Fruit fly (Drosophila melanogaster) whole organism, embryonic: ENCODE results near the gene CG31388.

Experiments
- Adf1 ChIP-seq: fragments of 200-800 bp; sonication (Bioruptor generic); IDR thresholded peaks from 2 replicates; pipeline ENCODE4 v1.3.6; 2022; ENCODE audit warnings: missing biosample characterization, missing genetic modification characterization
- Aef1 ChIP-seq: fragments of 200-800 bp; sonication (Bioruptor generic); IDR thresholded peaks from 3 replicates; pipeline ENCODE4 v1.3.6; 2022; ENCODE audit warnings: missing biosample characterization, missing genetic modification characterization
- Antp ChIP-seq: fragments of 200-800 bp; sonication (Bioruptor generic); optimal IDR thresholded peaks from 3 replicates; lab custom pipeline; 2016; ENCODE audit warnings: missing biosample characterization, missing genetic modification characterization
- Bdp1 ChIP-seq: fragments of 200-800 bp; sonication (Bioruptor generic); optimal IDR thresholded peaks from 3 replicates; lab custom pipeline; 2016; ENCODE audit warnings: missing biosample characterization, missing genetic modification characterization
- CG10147 ChIP-seq: fragments of 200-800 bp; sonication (Bioruptor generic); optimal IDR thresholded peaks from 2 replicates; lab custom pipeline; 2019; ENCODE audit warnings: missing biosample characterization, mild to moderate bottlenecking, missing genetic modification characterization, moderate library complexity
- CG10321 ChIP-seq: fragments of 200-800 bp; sonication (Bioruptor generic); IDR thresholded peaks from 2 replicates; pipeline ENCODE4 v1.3.6; 2022; ENCODE audit warnings: missing biosample characterization, missing genetic modification characterization
- CG11504 ChIP-seq: fragments of 200-800 bp; sonication (Bioruptor generic); optimal IDR thresholded peaks from 3 replicates; lab custom pipeline; 2019; ENCODE audit warnings: missing biosample characterization, mild to moderate bottlenecking, missing genetic modification characterization, moderate library complexity
- CG11696 ChIP-seq: fragments of 200-800 bp; sonication (Bioruptor generic); IDR thresholded peaks from 2 replicates; pipeline ENCODE4 v1.3.6; 2022; ENCODE audit warnings: missing biosample characterization, missing genetic modification characterization
- CG12071 ChIP-seq: fragments of 200-800 bp; sonication (Bioruptor generic); optimal IDR thresholded peaks from 3 replicates; lab custom pipeline; 2018; ENCODE audit warnings: missing biosample characterization, mild to moderate bottlenecking, missing genetic modification characterization
- CG12299 ChIP-seq: fragments of 200-800 bp; sonication (Bioruptor generic); optimal IDR thresholded peaks from 2 replicates; lab custom pipeline; 2018; ENCODE audit warnings: missing biosample characterization, mild to moderate bottlenecking, missing genetic modification characterization
- CG12769 ChIP-seq: fragments of 200-800 bp; sonication (Bioruptor generic); optimal IDR thresholded peaks from 2 replicates; lab custom pipeline; 2019; ENCODE audit warnings: missing biosample characterization, mild to moderate bottlenecking, missing genetic modification characterization, moderate library complexity
- CG13424 ChIP-seq: fragments of 200-800 bp; sonication (Bioruptor generic); optimal IDR thresholded peaks from 2 replicates; lab custom pipeline; 2019; ENCODE audit warnings: missing biosample characterization, mild to moderate bottlenecking, missing genetic modification characterization, moderate library complexity
- CG16813 ChIP-seq: fragments of 200-800 bp; sonication (Bioruptor generic); IDR thresholded peaks from 3 replicates; pipeline ENCODE4 v1.3.6; 2022; ENCODE audit warnings: missing biosample characterization, missing genetic modification characterization; ENCODE audit not compliant: partially characterized antibody
- CG17912 ChIP-seq: fragments of 200-800 bp; sonication (Bioruptor generic); optimal IDR thresholded peaks from 2 replicates; lab custom pipeline; 2018; ENCODE audit warnings: missing biosample characterization, mild to moderate bottlenecking, missing genetic modification characterization
- CG2712 ChIP-seq: fragments of 200-800 bp; optimal IDR thresholded peaks from 3 replicates; lab custom pipeline; 2019; ENCODE audit warnings: missing biosample characterization, mild to moderate bottlenecking, missing genetic modification characterization, moderate library complexity
- CG2875 ChIP-seq: fragments of 200-800 bp; sonication (Bioruptor generic); optimal IDR thresholded peaks from 2 replicates; lab custom pipeline; 2017; ENCODE audit warnings: missing biosample characterization, mild to moderate bottlenecking, missing genetic modification characterization, missing genetic modification reagents
- CG32772 ChIP-seq: fragments of 200-800 bp; sonication (Bioruptor generic); IDR thresholded peaks from 2 replicates; pipeline ENCODE4 v1.3.6; 2022; ENCODE audit warnings: missing biosample characterization, missing genetic modification characterization
- CG34376 ChIP-seq: fragments of 200-800 bp; sonication (Bioruptor generic); optimal IDR thresholded peaks from 2 replicates; lab custom pipeline; 2018; ENCODE audit warnings: missing biosample characterization, mild to moderate bottlenecking, missing genetic modification characterization
- CG3995 ChIP-seq: fragments of 200-800 bp; sonication (Bioruptor generic); optimal IDR thresholded peaks from 3 replicates; lab custom pipeline; 2016; ENCODE audit warnings: missing biosample characterization, missing genetic modification characterization
- CG6683 ChIP-seq: fragments of 200-800 bp; sonication (Bioruptor generic); optimal IDR thresholded peaks from 2 replicates; lab custom pipeline; 2017; ENCODE audit warnings: missing biosample characterization, mild to moderate bottlenecking, missing genetic modification characterization, missing genetic modification reagents
- CG8944 ChIP-seq: fragments of 200-800 bp; sonication (Bioruptor generic); optimal IDR thresholded peaks from 3 replicates; lab custom pipeline; 2016; ENCODE audit warnings: missing biosample characterization, missing genetic modification characterization
- CG9876 ChIP-seq: fragments of 200-800 bp; sonication (Bioruptor generic); optimal IDR thresholded peaks from 2 replicates; lab custom pipeline; 2016; ENCODE audit warnings: missing biosample characterization, missing genetic modification characterization
- CTCF ChIP-seq: fragments of 200-800 bp; sonication (Bioruptor generic); optimal IDR thresholded peaks from 2 replicates; lab custom pipeline; 2017; ENCODE audit warnings: missing biosample characterization, mild to moderate bottlenecking, missing genetic modification characterization, moderate library complexity
- Dbx ChIP-seq: fragments of 200-800 bp; sonication (Bioruptor generic); IDR thresholded peaks from 3 replicates; pipeline ENCODE4 v1.3.6; 2022; ENCODE audit warnings: missing biosample characterization, missing genetic modification characterization
- Doc2 ChIP-seq: fragments of 200-800 bp; sonication (Bioruptor generic); IDR thresholded peaks from 2 replicates; pipeline ENCODE4 v1.3.6; 2022; ENCODE audit warnings: missing biosample characterization, missing genetic modification characterization
- ERR ChIP-seq: fragments of 200-800 bp; sonication (Bioruptor generic); optimal IDR thresholded peaks from 2 replicates; lab custom pipeline; 2016; ENCODE audit warnings: missing biosample characterization, missing genetic modification characterization
- HLHmδ ChIP-seq: fragments of 200-800 bp; sonication (Bioruptor generic); optimal IDR thresholded peaks from 2 replicates; lab custom pipeline; 2018; ENCODE audit warnings: missing biosample characterization, mild to moderate bottlenecking, missing genetic modification characterization, moderate library complexity
- Hand ChIP-seq: fragments of 200-800 bp; sonication (Bioruptor generic); optimal IDR thresholded peaks from 2 replicates; lab custom pipeline; 2017; ENCODE audit warnings: mild to moderate bottlenecking, missing biosample characterization, missing genetic modification reagents, missing genetic modification characterization
- Hey ChIP-seq: fragments of 200-800 bp; sonication (Bioruptor generic); optimal IDR thresholded peaks from 3 replicates; lab custom pipeline; 2018; ENCODE audit warnings: missing biosample characterization, mild to moderate bottlenecking, missing genetic modification characterization
- Hr78 ChIP-seq, 2 experiments: fragments of 200-800 bp in 1 of 2; fragments of >200 bp in 1 of 2; sonication (Bioruptor generic) in 1 of 2; optimal IDR thresholded peaks; 2 replicates each; lab custom pipeline; 2017 to 2019; ENCODE audit warnings: missing biosample characterization in 2 of 2, missing genetic modification characterization in 2 of 2, mild to moderate bottlenecking in 1 of 2, moderate library complexity in 1 of 2
- Kr ChIP-seq: fragments of 200-800 bp; sonication (Bioruptor generic); optimal IDR thresholded peaks from 2 replicates; lab custom pipeline; 2017; ENCODE audit warnings: missing biosample characterization, mild to moderate bottlenecking, missing genetic modification characterization
- MESR4 ChIP-seq: fragments of 200-800 bp; sonication (Bioruptor generic); optimal IDR thresholded peaks from 2 replicates; lab custom pipeline; 2018; ENCODE audit warnings: missing biosample characterization, mild to moderate bottlenecking, missing genetic modification characterization, moderate library complexity
- Oaz ChIP-seq: fragments of 200-800 bp; sonication (Bioruptor generic); IDR thresholded peaks from 2 replicates; pipeline ENCODE4 v1.3.6; 2022; ENCODE audit warnings: missing biosample characterization, missing genetic modification characterization
- Xrp1 ChIP-seq: fragments of 200-800 bp; sonication (Bioruptor generic); IDR thresholded peaks from 2 replicates; pipeline ENCODE4 v1.3.6; 2022; ENCODE audit warnings: missing biosample characterization, missing genetic modification characterization
- ac ChIP-seq: fragments of 200-800 bp; sonication (Bioruptor generic); optimal IDR thresholded peaks from 3 replicates; lab custom pipeline; 2017; ENCODE audit warnings: missing biosample characterization, mild to moderate bottlenecking, missing genetic modification characterization
- bsh ChIP-seq, 2 experiments: fragments of 200-800 bp; sonication (Bioruptor generic); optimal IDR thresholded peaks; 2 replicates each; lab custom pipeline; 2017 to 2018; ENCODE audit warnings: mild to moderate bottlenecking in 2 of 2, missing biosample characterization in 2 of 2, missing genetic modification characterization in 2 of 2, moderate library complexity in 1 of 2
- eve ChIP-seq, 2 experiments: fragments of >200 bp; optimal IDR thresholded peaks; 2 replicates each; lab custom pipeline; 2017; ENCODE audit warnings: missing biosample characterization in 2 of 2, missing genetic modification characterization in 2 of 2
- fru ChIP-seq: fragments of >200 bp; optimal IDR thresholded peaks from 2 replicates; lab custom pipeline; 2017
- gcm2 ChIP-seq: fragments of 200-800 bp; sonication (Bioruptor generic); optimal IDR thresholded peaks from 2 replicates; lab custom pipeline; 2016; ENCODE audit warnings: missing biosample characterization, missing genetic modification characterization
- grau ChIP-seq: fragments of 200-800 bp; optimal IDR thresholded peaks from 3 replicates; lab custom pipeline; 2019; ENCODE audit warnings: missing biosample characterization, mild to moderate bottlenecking, missing genetic modification characterization, moderate library complexity
- grn ChIP-seq: fragments of 200-800 bp; sonication (Bioruptor generic); optimal IDR thresholded peaks from 3 replicates; lab custom pipeline; 2017; ENCODE audit warnings: missing biosample characterization, missing genetic modification characterization
- kni ChIP-seq: fragments of 200-800 bp; sonication (Bioruptor generic); optimal IDR thresholded peaks from 3 replicates; lab custom pipeline; 2017; ENCODE audit warnings: mild to moderate bottlenecking, missing biosample characterization, missing genetic modification reagents, missing genetic modification characterization
- lbe ChIP-seq: fragments of 200-800 bp; sonication (Bioruptor generic); optimal IDR thresholded peaks from 2 replicates; lab custom pipeline; 2016; ENCODE audit warnings: missing biosample characterization, mild to moderate bottlenecking, missing genetic modification characterization
- lilli ChIP-seq: fragments of 200-800 bp; sonication (Bioruptor generic); optimal IDR thresholded peaks from 3 replicates; lab custom pipeline; 2016; ENCODE audit warnings: missing biosample characterization, missing genetic modification characterization
- nerfin-1 ChIP-seq: fragments of 200-800 bp; sonication (Bioruptor generic); optimal IDR thresholded peaks from 3 replicates; lab custom pipeline; 2019; ENCODE audit warnings: missing biosample characterization, mild to moderate bottlenecking, missing genetic modification characterization, moderate library complexity
- nmo ChIP-seq: fragments of 200-800 bp; sonication (Bioruptor generic); optimal IDR thresholded peaks from 2 replicates; lab custom pipeline; 2018; ENCODE audit warnings: missing biosample characterization, mild to moderate bottlenecking, missing genetic modification characterization, moderate library complexity
- slou ChIP-seq: fragments of 200-800 bp; sonication (Bioruptor generic); optimal IDR thresholded peaks from 3 replicates; lab custom pipeline; 2016; ENCODE audit warnings: missing biosample characterization, missing genetic modification characterization
- ttk ChIP-seq: fragments of 200-800 bp; sonication (Bioruptor generic); IDR thresholded peaks from 2 replicates; pipeline ENCODE4 v2.1.2; 2022; ENCODE audit warnings: missing biosample characterization, missing genetic modification characterization
- yki ChIP-seq: fragments of >200 bp; optimal IDR thresholded peaks from 3 replicates; lab custom pipeline; 2018
- zfh2 ChIP-seq: fragments of 200-800 bp; sonication (Bioruptor generic); optimal IDR thresholded peaks from 2 replicates; lab custom pipeline; 2016; ENCODE audit warnings: missing biosample characterization, missing genetic modification characterization

CG31388 gene

DNA sequence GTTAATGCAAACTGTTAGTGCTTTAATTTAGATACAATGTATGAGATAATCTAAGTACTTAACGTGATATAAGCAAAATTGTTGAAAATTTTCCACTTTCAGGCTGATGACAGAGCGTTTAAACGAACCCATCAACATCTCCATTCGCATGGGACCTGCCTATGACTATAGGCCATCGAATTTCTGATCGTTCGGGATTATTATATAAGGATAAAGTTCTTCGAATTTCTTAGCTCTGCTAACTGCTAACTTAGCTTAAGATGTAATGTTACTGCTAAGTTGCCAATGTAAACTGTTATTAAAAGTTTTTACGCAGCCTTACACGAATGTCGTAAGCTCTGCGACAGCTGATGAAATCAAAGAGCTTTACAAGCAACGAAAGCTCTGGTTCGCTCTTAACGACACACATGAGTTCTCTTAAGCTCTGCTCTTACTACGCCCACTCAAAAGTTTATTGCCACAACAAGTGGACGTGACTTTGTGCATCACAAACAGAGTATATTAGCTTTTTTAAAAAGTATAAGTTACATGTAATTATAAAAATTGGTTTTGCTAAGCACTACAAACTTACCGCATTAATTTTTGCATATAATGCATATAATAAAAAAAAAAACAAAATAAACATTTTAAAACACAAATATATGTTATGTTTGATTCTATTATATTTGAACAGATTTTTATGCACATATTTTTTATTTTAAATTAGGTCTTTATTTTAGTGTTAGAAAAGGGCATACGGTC, 40.8 kb upstream of the CG31388 start (continued):
- TF ChIP-seq CG2875, result peak; percentile 96
- peak; percentile 98 for TF ChIP-seq Aef1
- TF ChIP-seq CG16813 (GFP tag; lab: Robert Waterston, UW), result no peak
- TF ChIP-seq CG6683, result peak; percentile 98
- peak; percentile 97 for TF ChIP-seq CG34376 (GFP tag; lab: Kevin White, UChicago)
- TF ChIP-seq Dbx (GFP tag; lab: Robert Waterston, UW), result peak; percentile 99
- TF ChIP-seq lilli (GFP tag; lab: Kevin White, UChicago), result peak; percentile 94
- peak in 1 of 2 experiments; percentile 99 for TF ChIP-seq eve (GFP tag; optimal IDR thresholded peaks at IDR 0.05; lab: Kevin White, UChicago)
- TF ChIP-seq Antp, result peak; percentile 79
- peak; percentile 99 for TF ChIP-seq CG13424 (tag; lab: Kevin White, UChicago)
- TF ChIP-seq CG9876, result peak; percentile 64
- peak; percentile 19 for TF ChIP-seq MESR4 (GFP tag; lab: Kevin White, UChicago)
- TF ChIP-seq CG8944 (GFP tag; lab: Kevin White, UChicago), result peak; percentile 78
- peak; percentile 72 for TF ChIP-seq Hey
- peak; percentile 81 for TF ChIP-seq CG3995
- TF ChIP-seq HLHmδ, result no peak
- peak in 1 of 2 experiments; percentile 96 for TF ChIP-seq Hr78 (GFP tag; optimal IDR thresholded peaks at IDR 0.05; lab: Kevin White, UChicago)
- TF ChIP-seq ac (GFP tag; lab: Kevin White, UChicago), result peak; percentile 60
- TF ChIP-seq CTCF (GFP tag; lab: Kevin White, UChicago), result peak; percentile 67
- TF ChIP-seq slou (GFP tag; lab: Kevin White, UChicago), result peak; percentile 98
- TF ChIP-seq Hand (GFP tag; lab: Kevin White, UChicago), result peak; percentile 97
- TF ChIP-seq Oaz (GFP tag; lab: Robert Waterston, UW), result peak; percentile 97
- no peak for TF ChIP-seq grn
- no peak for TF ChIP-seq gcm2 (GFP tag; lab: Kevin White, UChicago)
- TF ChIP-seq Doc2 (GFP tag; lab: Robert Waterston, UW), result peak; percentile 93
- peak; percentile 88 for TF ChIP-seq Adf1 (GFP tag; lab: Robert Waterston, UW)
- peak; percentile 97 for TF ChIP-seq CG12299 (tag; lab: Kevin White, UChicago)
- peak; percentile 94 for TF ChIP-seq zfh2
- peak; percentile 91 for TF ChIP-seq CG12071 (GFP tag; lab: Kevin White, UChicago)
- TF ChIP-seq Bdp1 (GFP tag; lab: Kevin White, UChicago), result peak; percentile 80
- peak; percentile 82 for TF ChIP-seq CG12769 (tag; lab: Kevin White, UChicago)
- peak; percentile 39 for TF ChIP-seq ERR (GFP tag; lab: Kevin White, UChicago)
- TF ChIP-seq grau (tag; lab: Kevin White, UChicago), result peak; percentile 95
- peak; percentile 85 for TF ChIP-seq lbe (GFP tag; lab: Kevin White, UChicago)
- TF ChIP-seq CG2712 (tag; lab: Kevin White, UChicago), result peak; percentile 97
- no peak for TF ChIP-seq Kr (GFP tag; lab: Kevin White, UChicago)
- TF ChIP-seq CG11696 (GFP tag; lab: Robert Waterston, UW), result peak; percentile 86
- TF ChIP-seq ttk, result peak; percentile 98
- TF ChIP-seq nmo, result peak; percentile 100
- TF ChIP-seq fru, result no peak
- TF ChIP-seq nerfin-1 (tag; lab: Kevin White, UChicago), result peak; percentile 99
- TF ChIP-seq CG11504 (tag; lab: Kevin White, UChicago), result peak; percentile 99
- peak in 1 of 2 experiments; percentile 98 for TF ChIP-seq bsh (GFP tag; optimal IDR thresholded peaks at IDR 0.05; lab: Kevin White, UChicago)
- peak; percentile 98 for TF ChIP-seq CG32772 (GFP tag; lab: Robert Waterston, UW)
- TF ChIP-seq CG10321 (GFP tag; lab: Robert Waterston, UW), result peak; percentile 79
- peak; percentile 99 for TF ChIP-seq CG10147
- TF ChIP-seq yki, result no peak
- TF ChIP-seq Xrp1 (GFP tag; lab: Robert Waterston, UW), result peak; percentile 98
- peak; percentile 85 for TF ChIP-seq CG17912 (GFP tag; lab: Kevin White, UChicago)
- TF ChIP-seq kni (GFP tag; lab: Kevin White, UChicago), result peak; percentile 92
